Fruit fly (Drosophila melanogaster): Measurements from ENCODE around the gene RpL13A.

Gene RpL13A

DNA sequence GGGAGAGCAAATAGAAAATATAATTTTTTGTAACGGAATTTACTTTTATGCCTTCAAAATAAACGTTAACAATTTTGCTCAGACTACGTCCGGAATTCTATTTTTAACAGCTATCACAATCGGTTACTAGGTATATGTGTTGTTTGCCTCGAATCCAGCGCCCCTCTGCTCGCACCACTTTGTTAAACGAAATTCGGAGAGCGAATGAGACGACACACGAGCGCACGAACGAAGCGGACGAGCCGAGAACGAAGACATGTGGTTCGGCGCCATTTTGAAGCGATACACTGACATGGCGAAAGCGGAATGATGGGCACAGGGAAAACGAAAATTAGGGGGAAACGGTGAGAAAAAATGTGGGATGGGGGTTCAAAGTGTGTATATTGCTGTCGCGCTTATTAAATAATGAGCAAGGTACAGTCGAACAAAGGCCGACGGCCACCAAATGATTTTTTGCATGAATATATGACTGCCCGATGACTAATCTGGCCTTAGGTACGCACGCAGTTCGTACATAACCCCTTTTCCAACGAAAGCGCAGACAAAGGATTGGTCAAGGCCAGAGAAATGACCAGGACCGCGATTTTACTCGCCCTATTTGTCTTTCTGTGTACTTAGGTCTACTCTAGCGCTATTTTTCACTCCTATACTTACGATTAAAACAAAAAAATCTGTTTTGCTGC lies 23.8 kb upstream of the RpL13A start:
- peak; percentile 95 for TF ChIP-seq sd (tag; optimal IDR thresholded peaks at IDR 0.05)
- TF ChIP-seq CG6683 (GFP tag; optimal IDR thresholded peaks at IDR 0.05): peak; percentile 14
- peak; percentile 20 for TF ChIP-seq CG7745 (tag; optimal IDR thresholded peaks at IDR 0.05)
- TF ChIP-seq Jarid2 (GFP tag; optimal IDR thresholded peaks at IDR 0.05): no peak
- peak; percentile 99 for TF ChIP-seq phol (tag; optimal IDR thresholded peaks at IDR 0.05)
- no peak for TF ChIP-seq Bdp1 (GFP tag; optimal IDR thresholded peaks at IDR 0.05)
- peak; percentile 47 for TF ChIP-seq cg (GFP tag; optimal IDR thresholded peaks at IDR 0.05)
- no peak for TF ChIP-seq pita (GFP tag; optimal IDR thresholded peaks at IDR 0.05)
- TF ChIP-seq Atf-2 (GFP tag; optimal IDR thresholded peaks at IDR 0.05): no peak
- TF ChIP-seq Hr78 (GFP tag; optimal IDR thresholded peaks at IDR 0.05): peak in 1 of 2 experiments; percentile 52
- peak; percentile 48 for TF ChIP-seq cwo (GFP tag; optimal IDR thresholded peaks at IDR 0.05)
- TF ChIP-seq CG4707 (GFP tag; optimal IDR thresholded peaks at IDR 0.05): peak; percentile 7
- TF ChIP-seq scrt (GFP tag; optimal IDR thresholded peaks at IDR 0.05): peak; percentile 15
- peak; percentile 39 for TF ChIP-seq caup (GFP tag; optimal IDR thresholded peaks at IDR 0.05; ENCODE audit: severe bottlenecking)
- TF ChIP-seq kay (GFP tag; optimal IDR thresholded peaks at IDR 0.05): peak; percentile 37
- TF ChIP-seq sug (tag; optimal IDR thresholded peaks at IDR 0.05): peak; percentile 70
- TF ChIP-seq Fer3 (tag; optimal IDR thresholded peaks at IDR 0.05): peak; percentile 18
- peak; percentile 97 for TF ChIP-seq CG12769 (tag; optimal IDR thresholded peaks at IDR 0.05)
- no peak for TF ChIP-seq CG8290 (GFP tag; optimal IDR thresholded peaks at IDR 0.05)
- peak in 1 of 2 experiments; percentile 75 for TF ChIP-seq CG8290 (tag; optimal IDR thresholded peaks at IDR 0.05)
- TF ChIP-seq croc (GFP tag; conservative IDR thresholded peaks at IDR 0.05): no peak
- TF ChIP-seq CG17912 (GFP tag; optimal IDR thresholded peaks at IDR 0.05): peak; percentile 85
- TF ChIP-seq CHES-1-like (GFP tag; optimal IDR thresholded peaks at IDR 0.05): peak; percentile 1
- peak; percentile 84 for TF ChIP-seq CG34376 (GFP tag; optimal IDR thresholded peaks at IDR 0.05)
- TF ChIP-seq BtbVII (GFP tag; optimal IDR thresholded peaks at IDR 0.05): peak; percentile 15
- TF ChIP-seq sens (GFP tag): peak; percentile 71
- peak; percentile 58 for TF ChIP-seq wek (GFP tag; optimal IDR thresholded peaks at IDR 0.05)
- TF ChIP-seq CG11504 (tag; optimal IDR thresholded peaks at IDR 0.05): no peak
- peak; percentile 5 for TF ChIP-seq pb (GFP tag; optimal IDR thresholded peaks at IDR 0.05)
- no peak for TF ChIP-seq Elba2 (GFP tag; optimal IDR thresholded peaks at IDR 0.05)
- TF ChIP-seq Spps (tag; optimal IDR thresholded peaks at IDR 0.05): no peak
- TF ChIP-seq PHDP (tag; optimal IDR thresholded peaks at IDR 0.05): peak; percentile 13
- peak; percentile 16; the same call in 1 of the 2 replicates for TF ChIP-seq onecut (GFP tag; IDR thresholded peaks at IDR 0.05)
- peak; percentile 42 for TF ChIP-seq Fer1 (GFP tag; optimal IDR thresholded peaks at IDR 0.05)
- no peak for TF ChIP-seq eve (GFP tag; optimal IDR thresholded peaks at IDR 0.05)
- peak; percentile 11 to 23 for TF ChIP-seq bsh (GFP tag; optimal IDR thresholded peaks at IDR 0.05)
- peak; percentile 100 for TF ChIP-seq Deaf1 (tag; optimal IDR thresholded peaks at IDR 0.05)
- TF ChIP-seq CG8924 (tag; optimal IDR thresholded peaks at IDR 0.05): peak; percentile 55
- TF ChIP-seq NC2β (GFP tag; optimal IDR thresholded peaks at IDR 0.05): no peak
- TF ChIP-seq CG10654 (GFP tag; optimal IDR thresholded peaks at IDR 0.05): no peak
- TF ChIP-seq Xbp1 (GFP tag; optimal IDR thresholded peaks at IDR 0.05): peak; percentile 1
- TF ChIP-seq corto (GFP tag; optimal IDR thresholded peaks at IDR 0.05): peak; percentile 55
- TF ChIP-seq bigmax (GFP tag; optimal IDR thresholded peaks at IDR 0.05): peak; percentile 94
- peak; percentile 75 for TF ChIP-seq mirr (GFP tag; optimal IDR thresholded peaks at IDR 0.05)
- TF ChIP-seq jumu (GFP tag; optimal IDR thresholded peaks at IDR 0.05): peak; percentile 9
- TF ChIP-seq tap (tag; optimal IDR thresholded peaks at IDR 0.05): no peak
- TF ChIP-seq CG15479 (GFP tag; optimal IDR thresholded peaks at IDR 0.05): peak; percentile 7
- TF ChIP-seq Hmr (GFP tag; optimal IDR thresholded peaks at IDR 0.05): peak; percentile 9

Data from whole organism, embryonic.